Worm (Caenorhabditis elegans) whole organism, midembryonic: ENCODE measurements around the gene C50F4.4.

Experiments used
- T22C8.4 ChIP-seq: fragments of 200-800 bp; sonication (Bioruptor generic); IDR thresholded peaks from 2 replicates; pipeline ENCODE4 v1.3.6; 2022; ENCODE audit warnings: missing genetic modification characterization, missing compliant biosample characterization
- med-1 ChIP-seq: sonication (generic microtip); optimal IDR thresholded peaks from 2 replicates; lab custom pipeline; 2017; ENCODE audit warnings: missing genetic modification characterization, mild to moderate bottlenecking, missing compliant biosample characterization, antibody characterized with exemption, missing genetic modification reagents; ENCODE audit not compliant: insufficient read depth
- ref-1 ChIP-seq: fragments of 200-800 bp; sonication (Bioruptor generic); conservative IDR thresholded peaks from 2 replicates; pipeline ENCODE4 v1.3.6; 2022; ENCODE audit warnings: missing genetic modification reagents, missing genetic modification characterization, missing compliant biosample characterization
- ztf-29 ChIP-seq: fragments of 200-800 bp; sonication (Bioruptor generic); IDR thresholded peaks from 2 replicates; pipeline ENCODE4 v1.3.6; 2022; ENCODE audit warnings: missing genetic modification reagents, missing genetic modification characterization, missing compliant biosample characterization

- no peak for TF ChIP-seq ztf-29 (GFP tag; lab: Robert Waterston, UW)
- no peak for TF ChIP-seq med-1 (GFP tag; lab: Kevin White, UChicago)
- TF ChIP-seq T22C8.4 (GFP tag; lab: Robert Waterston, UW), result no peak
- no peak for TF ChIP-seq ref-1 (GFP tag; lab: Robert Waterston, UW)
Measured at ce11 chrV:9561624-9562179, 25.1 kb downstream of the C50F4.4 start, which contains the start of gene rgef-1.
